Worm (Caenorhabditis elegans) whole organism, young adult: ENCODE results near the gene tir-1.

Experiments
- B0019.2 ChIP-seq: fragments of 200-800 bp; sonication (Bioruptor generic); conservative IDR thresholded peaks from 2 replicates; pipeline ENCODE4 v1.3.6; 2022; ENCODE audit warnings: missing genetic modification reagents, missing genetic modification characterization, missing compliant biosample characterization
- B0336.3 ChIP-seq: fragments of 200-800 bp; sonication (Bioruptor generic); IDR thresholded peaks from 2 replicates; pipeline ENCODE4 v1.3.6; 2022; ENCODE audit warnings: missing genetic modification characterization, missing compliant biosample characterization
- C17E4.6 ChIP-seq: fragments of 200-800 bp; sonication (Bioruptor generic); IDR thresholded peaks from 2 replicates; pipeline ENCODE4 v1.3.6; 2022; ENCODE audit warnings: missing genetic modification reagents, missing genetic modification characterization, missing compliant biosample characterization
- D2030.7 ChIP-seq: fragments of 200-800 bp; sonication (Bioruptor generic); IDR thresholded peaks from 2 replicates; pipeline ENCODE4 v1.3.6; 2022; ENCODE audit warnings: missing genetic modification reagents, missing genetic modification characterization, missing compliant biosample characterization
- F22D6.2 ChIP-seq: sonication (generic microtip); optimal IDR thresholded peaks from 2 replicates; lab custom pipeline; 2016; ENCODE audit warnings: mild to moderate bottlenecking, missing genetic modification characterization, missing compliant biosample characterization
- F23B12.7 ChIP-seq: sonication (generic microtip); optimal IDR thresholded peaks from 2 replicates; lab custom pipeline; 2017; ENCODE audit warnings: missing genetic modification characterization, mild to moderate bottlenecking, missing compliant biosample characterization, antibody characterized with exemption, moderate library complexity; ENCODE audit not compliant: insufficient read depth
- F37B4.10 ChIP-seq: fragments of 200-800 bp; sonication (Bioruptor generic); IDR thresholded peaks from 2 replicates; pipeline ENCODE4 v1.3.6; 2022; ENCODE audit warnings: missing genetic modification characterization, missing compliant biosample characterization
- K12H6.12 ChIP-seq: fragments of 200-800 bp; sonication (Bioruptor generic); optimal IDR thresholded peaks from 2 replicates; lab custom pipeline; 2018; ENCODE audit warnings: mild to moderate bottlenecking, missing genetic modification characterization, missing compliant biosample characterization
- Y53G8AR.9 ChIP-seq: fragments of 200-800 bp; sonication (Bioruptor generic); conservative IDR thresholded peaks from 2 replicates; pipeline ENCODE4 v1.3.6; 2022; ENCODE audit warnings: missing genetic modification reagents, missing genetic modification characterization, missing compliant biosample characterization
- Y56A3A.18 ChIP-seq: fragments of 200-800 bp; sonication (Bioruptor generic); IDR thresholded peaks from 2 replicates; pipeline ENCODE4 v1.3.6; 2022; ENCODE audit warnings: missing genetic modification reagents, missing genetic modification characterization, missing compliant biosample characterization
- Y95B8A.8 ChIP-seq: fragments of 200-800 bp; sonication (Bioruptor generic); IDR thresholded peaks from 2 replicates; pipeline ENCODE4 v1.3.6; 2022; ENCODE audit warnings: missing genetic modification reagents, missing genetic modification characterization, missing compliant biosample characterization
- ZK185.1 ChIP-seq: sonication (generic microtip); optimal IDR thresholded peaks from 2 replicates; lab custom pipeline; 2016; ENCODE audit warnings: mild to moderate bottlenecking, missing genetic modification characterization, missing compliant biosample characterization; ENCODE audit not compliant: poor library complexity, severe bottlenecking
- akir-1 ChIP-seq: fragments of 200-800 bp; sonication (Bioruptor generic); optimal IDR thresholded peaks from 2 replicates; lab custom pipeline; 2018; ENCODE audit warnings: mild to moderate bottlenecking, missing genetic modification characterization, moderate library complexity, missing compliant biosample characterization
- aptf-3 ChIP-seq: fragments of 200-800 bp; sonication (Bioruptor generic); IDR thresholded peaks from 2 replicates; pipeline ENCODE4 v1.3.6; 2022; ENCODE audit warnings: missing genetic modification characterization, missing compliant biosample characterization
- athp-1 ChIP-seq: sonication (generic microtip); optimal IDR thresholded peaks from 2 replicates; lab custom pipeline; 2017; ENCODE audit warnings: mild to moderate bottlenecking, missing genetic modification characterization, missing compliant biosample characterization
- attf-5 ChIP-seq: fragments of 200-800 bp; sonication (Bioruptor generic); optimal IDR thresholded peaks from 2 replicates; lab custom pipeline; 2018; ENCODE audit warnings: mild to moderate bottlenecking, missing genetic modification characterization, missing compliant biosample characterization
- bed-2 ChIP-seq: fragments of 200-800 bp; sonication (Bioruptor generic); IDR thresholded peaks from 2 replicates; pipeline ENCODE4 v1.3.6; 2022; ENCODE audit warnings: missing genetic modification reagents, missing genetic modification characterization, missing compliant biosample characterization
- ccch-3 ChIP-seq: fragments of 200-800 bp; sonication (Bioruptor generic); optimal IDR thresholded peaks from 2 replicates; lab custom pipeline; 2018; ENCODE audit warnings: mild to moderate bottlenecking, missing genetic modification characterization, missing compliant biosample characterization
- cebp-1 ChIP-seq, 2 experiments: fragments of 200-800 bp in 1 of 2; sonication (Bioruptor generic) in 1 of 2; sonication (generic microtip) in 1 of 2; IDR thresholded peaks in 1 of 2; optimal IDR thresholded peaks in 1 of 2; 2 replicates each; pipeline versions ENCODE4 v1.3.6 to Lab custom; 2017 to 2022; ENCODE audit warnings: missing compliant biosample characterization in 2 of 2, missing genetic modification characterization in 2 of 2, mild to moderate bottlenecking in 1 of 2, missing genetic modification reagents in 1 of 2, moderate library complexity in 1 of 2
- ceh-40 ChIP-seq: fragments of 200-800 bp; sonication (Bioruptor generic); IDR thresholded peaks from 2 replicates; pipeline ENCODE4 v1.3.6; 2022; ENCODE audit warnings: missing genetic modification characterization, missing compliant biosample characterization
- ceh-58 ChIP-seq: fragments of 200-800 bp; sonication (Bioruptor generic); IDR thresholded peaks from 2 replicates; pipeline ENCODE4 v1.3.6; 2022; ENCODE audit warnings: missing genetic modification characterization, missing compliant biosample characterization
- dox-1 ChIP-seq: fragments of 200-800 bp; sonication (Bioruptor generic); IDR thresholded peaks from 2 replicates; pipeline ENCODE4 v1.3.6; 2022; ENCODE audit warnings: missing genetic modification reagents, missing genetic modification characterization, missing compliant biosample characterization
- dpl-1 ChIP-seq: fragments of 150-350 bp; optimal IDR thresholded peaks from 2 replicates; lab custom pipeline; 2014; ENCODE audit warnings: missing biosample characterization, missing genetic modification reagents, missing genetic modification characterization
- egl-18 ChIP-seq: fragments of 200-800 bp; sonication (Bioruptor generic); IDR thresholded peaks from 2 replicates; pipeline ENCODE4 v1.3.6; 2022; ENCODE audit warnings: missing genetic modification reagents, missing genetic modification characterization, missing compliant biosample characterization
- egl-44 ChIP-seq: fragments of 200-800 bp; sonication (Bioruptor generic); IDR thresholded peaks from 2 replicates; pipeline ENCODE4 v1.3.6; 2022; ENCODE audit warnings: missing genetic modification reagents, missing genetic modification characterization, missing compliant biosample characterization
- ets-4 ChIP-seq: fragments of 200-800 bp; sonication (Bioruptor generic); optimal IDR thresholded peaks from 2 replicates; lab custom pipeline; 2018; ENCODE audit warnings: mild to moderate bottlenecking, missing genetic modification characterization, missing compliant biosample characterization
- hlh-12 ChIP-seq: sonication (generic microtip); optimal IDR thresholded peaks from 2 replicates; lab custom pipeline; 2016; ENCODE audit warnings: missing genetic modification characterization, missing compliant biosample characterization
- hlh-26 ChIP-seq: fragments of 200-800 bp; sonication (Bioruptor generic); conservative IDR thresholded peaks from 2 replicates; pipeline ENCODE4 v1.3.6; 2022; ENCODE audit warnings: missing genetic modification reagents, missing genetic modification characterization, missing compliant biosample characterization
- let-607 ChIP-seq, 2 experiments: fragments of 200-800 bp in 1 of 2; sonication (Bioruptor generic) in 1 of 2; sonication (generic microtip) in 1 of 2; optimal IDR thresholded peaks; 2 replicates each; lab custom pipeline; 2016 to 2018; ENCODE audit warnings: mild to moderate bottlenecking in 2 of 2, missing compliant biosample characterization in 2 of 2, missing genetic modification characterization in 2 of 2, moderate library complexity in 2 of 2, missing genotype in 1 of 2
- lin-26 ChIP-seq: fragments of 200-800 bp; sonication (Bioruptor generic); IDR thresholded peaks from 2 replicates; pipeline ENCODE4 v1.3.6; 2022; ENCODE audit warnings: missing genetic modification reagents, missing genetic modification characterization, missing compliant biosample characterization
- lin-40 ChIP-seq: sonication (generic microtip); optimal IDR thresholded peaks from 2 replicates; lab custom pipeline; 2016; ENCODE audit warnings: missing genetic modification characterization, mild to moderate bottlenecking, missing compliant biosample characterization, missing genotype, missing genetic modification reagents
- lsl-1 ChIP-seq: fragments of 200-800 bp; sonication (Bioruptor generic); optimal IDR thresholded peaks from 2 replicates; lab custom pipeline; 2018; ENCODE audit warnings: mild to moderate bottlenecking, missing genetic modification characterization, moderate library complexity, missing compliant biosample characterization
- lsy-27 ChIP-seq: sonication (generic microtip); optimal IDR thresholded peaks from 2 replicates; lab custom pipeline; 2017; ENCODE audit warnings: missing genetic modification characterization, mild to moderate bottlenecking, missing compliant biosample characterization, antibody characterized with exemption, missing genotype, borderline replicate concordance; ENCODE audit not compliant: insufficient read depth
- madf-3 ChIP-seq: fragments of 200-800 bp; sonication (Bioruptor generic); IDR thresholded peaks from 2 replicates; pipeline ENCODE4 v1.3.6; 2022; ENCODE audit warnings: missing genetic modification reagents, missing genetic modification characterization, missing compliant biosample characterization
- madf-6 ChIP-seq: fragments of 200-800 bp; sonication (Bioruptor generic); IDR thresholded peaks from 2 replicates; pipeline ENCODE4 v1.3.6; 2022; ENCODE audit warnings: missing genetic modification reagents, missing genetic modification characterization, missing compliant biosample characterization
- madf-8 ChIP-seq: fragments of 200-800 bp; sonication (Bioruptor generic); conservative IDR thresholded peaks from 2 replicates; pipeline ENCODE4 v1.3.6; 2022; ENCODE audit warnings: missing genetic modification reagents, missing genetic modification characterization, missing compliant biosample characterization
- mcd-1 ChIP-seq: fragments of 200-800 bp; sonication (Bioruptor generic); IDR thresholded peaks from 2 replicates; pipeline ENCODE4 v1.3.6; 2022; ENCODE audit warnings: missing genetic modification reagents, missing genetic modification characterization, missing compliant biosample characterization
- nfyb-1 ChIP-seq: fragments of 200-800 bp; sonication (Bioruptor generic); IDR thresholded peaks from 2 replicates; pipeline ENCODE4 v1.3.6; 2022; ENCODE audit warnings: missing genetic modification reagents, missing genetic modification characterization, missing compliant biosample characterization
- nhr-120 ChIP-seq: fragments of 200-800 bp; sonication (Bioruptor generic); IDR thresholded peaks from 2 replicates; pipeline ENCODE4 v1.3.6; 2022; ENCODE audit warnings: missing genetic modification characterization, missing compliant biosample characterization
- nhr-80 ChIP-seq: sonication (generic microtip); optimal IDR thresholded peaks from 2 replicates; lab custom pipeline; 2016; ENCODE audit warnings: missing genetic modification characterization, missing compliant biosample characterization
- nhr-90 ChIP-seq: sonication (generic microtip); optimal IDR thresholded peaks from 2 replicates; lab custom pipeline; 2016; ENCODE audit warnings: missing genotype, mild to moderate bottlenecking, missing genetic modification characterization, missing compliant biosample characterization
- sea-2 ChIP-seq: fragments of 200-800 bp; sonication (Bioruptor generic); IDR thresholded peaks from 2 replicates; pipeline ENCODE4 v1.3.6; 2022; ENCODE audit warnings: missing genetic modification characterization, missing compliant biosample characterization
- snpc-1.3 ChIP-seq: sonication (generic microtip); optimal IDR thresholded peaks from 2 replicates; lab custom pipeline; 2017; ENCODE audit warnings: missing genetic modification characterization, mild to moderate bottlenecking, missing compliant biosample characterization, antibody characterized with exemption, moderate library complexity, missing genotype, missing genetic modification reagents; ENCODE audit not compliant: insufficient read depth
- snpc-3.4 ChIP-seq: sonication (generic microtip); optimal IDR thresholded peaks from 2 replicates; lab custom pipeline; 2017; ENCODE audit warnings: missing genetic modification characterization, mild to moderate bottlenecking, missing compliant biosample characterization, antibody characterized with exemption, moderate library complexity, missing genotype, missing genetic modification reagents
- somi-1 ChIP-seq: fragments of 200-800 bp; sonication (Bioruptor generic); optimal IDR thresholded peaks from 2 replicates; lab custom pipeline; 2018; ENCODE audit warnings: mild to moderate bottlenecking, missing genetic modification characterization, missing compliant biosample characterization
- ztf-18 ChIP-seq: sonication (generic microtip); optimal IDR thresholded peaks from 2 replicates; lab custom pipeline; 2016; ENCODE audit warnings: missing genotype, mild to moderate bottlenecking, missing genetic modification characterization, missing compliant biosample characterization
- ztf-3 ChIP-seq: fragments of 200-800 bp; sonication (Bioruptor generic); optimal IDR thresholded peaks from 2 replicates; lab custom pipeline; 2018; ENCODE audit warnings: mild to moderate bottlenecking, missing genetic modification characterization, missing compliant biosample characterization

Gene tir-1

DNA sequence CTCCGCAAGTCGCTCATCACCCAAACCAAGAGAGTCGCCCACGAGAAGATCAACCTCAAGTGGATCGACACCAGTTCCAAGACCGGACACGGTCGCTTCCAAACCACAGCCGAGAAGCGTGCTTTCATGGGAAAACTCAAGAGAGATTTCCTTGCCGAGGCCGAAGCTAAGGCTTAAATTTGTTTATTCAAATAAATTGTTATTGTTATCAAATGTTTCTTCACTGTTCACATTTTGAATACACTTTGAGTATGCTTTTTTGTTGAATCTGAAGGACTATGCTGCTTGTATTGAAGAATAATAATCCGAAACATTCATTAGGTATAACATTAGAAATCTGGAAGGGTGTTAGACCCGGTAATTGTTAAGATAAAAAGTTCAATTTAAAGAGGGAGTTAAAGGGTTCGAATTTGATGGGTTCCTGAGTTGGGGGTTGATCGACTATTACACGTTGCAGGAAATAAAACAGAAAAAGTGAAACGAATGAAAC is 32.1 kb downstream of the tir-1 start (continued):
- TF ChIP-seq snpc-3.4 (peak; percentile 90), somi-1 (GFP tag; lab: Kevin White, UChicago) (peak; percentile 23), attf-5 (GFP tag; lab: Kevin White, UChicago) (peak; percentile 55), C17E4.6 (GFP tag; lab: Robert Waterston, UW) (peak; percentile 63; the same call in 1 of the 2 replicates), ceh-58 (GFP tag; lab: Robert Waterston, UW) (peak; percentile 73; the same call in 1 of the 2 replicates), F22D6.2 (tag; lab: Kevin White, UChicago) (no peak), egl-44 (GFP tag; lab: Robert Waterston, UW) (peak; percentile 60; the same call in 1 of the 2 replicates), bed-2 (no peak), K12H6.12 (no peak), Y53G8AR.9 (GFP tag; lab: Robert Waterston, UW) (peak; percentile 92), madf-6 (peak; percentile 81), B0019.2 (GFP tag; lab: Robert Waterston, UW) (no peak), sea-2 (GFP tag; lab: Robert Waterston, UW) (no peak), aptf-3 (GFP tag; lab: Robert Waterston, UW) (peak; percentile 83; the same call in 1 of the 2 replicates), athp-1 (tag; lab: Kevin White, UChicago) (peak; percentile 94), Y56A3A.18 (GFP tag; lab: Robert Waterston, UW) (peak; percentile 95), madf-3 (peak; percentile 89), hlh-12 (tag; lab: Kevin White, UChicago) (peak; percentile 35), B0336.3 (GFP tag; lab: Robert Waterston, UW) (peak; percentile 94), ZK185.1 (tag; lab: Kevin White, UChicago) (peak; percentile 51), ets-4 (peak; percentile 77), mcd-1 (GFP tag; lab: Robert Waterston, UW) (peak; percentile 60; the same call in 1 of the 2 replicates), ztf-18 (tag; lab: Kevin White, UChicago) (peak; percentile 59), madf-8 (GFP tag; lab: Robert Waterston, UW) (peak; percentile 21), nhr-90 (peak; percentile 59), lsy-27 (tag; lab: Kevin White, UChicago) (no peak), let-607 (tag; optimal IDR thresholded peaks at IDR 0.05; lab: Kevin White, UChicago) (peak; percentile 15 to 44), hlh-26 (GFP tag; lab: Robert Waterston, UW) (no peak), lsl-1 (peak; percentile 71), dpl-1 (no peak), nfyb-1 (GFP tag; lab: Robert Waterston, UW) (peak; percentile 78), akir-1 (GFP tag; lab: Kevin White, UChicago) (no peak), dox-1 (GFP tag; lab: Robert Waterston, UW) (peak; percentile 90), ccch-3 (GFP tag; lab: Kevin White, UChicago) (no peak), snpc-1.3 (tag; lab: Kevin White, UChicago) (peak; percentile 93), lin-40 (tag; lab: Kevin White, UChicago) (peak; percentile 4), D2030.7 (GFP tag; lab: Robert Waterston, UW) (peak; percentile 59; the same call in 1 of the 2 replicates), ceh-40 (GFP tag; lab: Robert Waterston, UW) (peak; percentile 80; the same call in 1 of the 2 replicates), ztf-3 (GFP tag; lab: Kevin White, UChicago) (no peak), nhr-120 (no peak), F23B12.7 (tag; lab: Kevin White, UChicago) (peak; percentile 47), F37B4.10 (no peak), lin-26 (GFP tag; lab: Robert Waterston, UW) (peak; percentile 79), Y95B8A.8 (GFP tag; lab: Robert Waterston, UW) (peak; percentile 80), cebp-1 (GFP tag; IDR thresholded peaks at IDR 0.05; lab: Robert Waterston, UW) (no peak), cebp-1 (tag; optimal IDR thresholded peaks at IDR 0.05; lab: Kevin White, UChicago) (peak; percentile 87), nhr-80 (tag; lab: Kevin White, UChicago) (no peak), egl-18 (GFP tag; lab: Robert Waterston, UW) (no peak)
